Worm (Caenorhabditis elegans) whole organism, L3 larva: Measurements from ENCODE around the gene sra-36.

ENCODE experiments used
- R02D3.7 ChIP-seq: fragments of 150-350 bp; optimal IDR thresholded peaks from 2 replicates; lab custom pipeline; 2014; ENCODE audit warnings: missing biosample characterization, missing genetic modification characterization
- nfya-1 ChIP-seq: sonication (generic microtip); optimal IDR thresholded peaks from 2 replicates; lab custom pipeline; 2017; ENCODE audit warnings: missing genetic modification characterization, mild to moderate bottlenecking, missing compliant biosample characterization, antibody characterized with exemption, moderate library complexity; ENCODE audit not compliant: insufficient read depth

- no peak for TF ChIP-seq nfya-1 (tag; lab: Kevin White, UChicago)
- no peak for TF ChIP-seq R02D3.7 (tag; lab: Kevin White, UChicago)
Observed at ce11 chrII:4511911-4512310, 28.6 kb downstream of the sra-36 start, which contains the start of gene cyp-23A1.
